Fruit fly (Drosophila melanogaster) S2 (cell line): ENCODE results near the gene Tusp.

Source experiments
- CG8478 ChIP-seq: fragments of >200 bp; optimal IDR thresholded peaks from 2 replicates; lab custom pipeline; 2018
- CTCF ChIP-seq, 2 experiments: fragments of >200 bp; optimal IDR thresholded peaks; 2 replicates each; lab custom pipeline; 2018

DNA sequence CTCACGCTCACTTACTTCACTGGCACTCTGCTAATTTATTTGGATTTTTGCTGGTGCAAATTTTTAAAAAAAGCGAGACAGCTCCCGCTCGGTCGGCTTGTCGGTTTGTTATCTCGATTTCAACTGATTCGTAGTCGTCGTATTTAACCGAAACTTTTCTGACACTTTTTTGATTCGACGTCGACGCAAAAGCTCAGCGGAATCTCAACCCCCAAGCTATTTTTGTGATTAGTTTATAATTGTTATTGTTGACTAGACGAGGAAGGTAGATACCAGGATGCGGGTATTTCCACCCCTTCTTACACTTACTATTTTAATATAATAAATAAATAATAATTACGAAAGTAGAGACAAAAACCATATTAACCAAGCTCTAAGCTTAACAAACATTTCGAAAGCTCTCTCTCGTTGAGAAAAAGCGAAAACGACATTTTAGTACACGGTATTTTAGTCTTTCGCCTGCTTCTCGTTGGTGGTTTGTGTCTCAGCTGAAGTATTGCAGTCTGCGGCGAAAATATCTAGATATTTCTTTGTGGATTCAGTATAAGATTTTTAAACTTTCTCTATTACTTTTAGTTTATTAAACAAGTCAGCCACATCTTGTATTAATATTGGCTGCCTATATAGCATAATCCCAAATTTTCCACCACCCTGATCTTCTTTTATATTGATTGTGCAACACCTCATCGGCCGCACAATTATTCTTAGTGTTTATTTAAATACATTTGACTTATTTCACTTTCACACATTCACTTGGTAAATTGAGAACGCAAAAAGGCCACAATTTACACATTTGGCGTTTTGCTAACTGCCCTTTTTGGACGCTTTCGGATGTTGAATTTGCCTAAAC lies 49.2 kb downstream of the Tusp start, which contains the start of gene tau:
- no peak for TF ChIP-seq CTCF (optimal IDR thresholded peaks at IDR 0.05; lab: Kevin White, UChicago)
- no peak for TF ChIP-seq CG8478 (lab: Kevin White, UChicago)
